Fruit fly (Drosophila melanogaster) S2 (cell line): ENCODE results near the gene CG34238.

ENCODE experiments used
- CG8478 ChIP-seq: fragments of >200 bp; optimal IDR thresholded peaks from 2 replicates; lab custom pipeline; 2018
- CTCF ChIP-seq, 2 experiments: fragments of >200 bp; optimal IDR thresholded peaks; 2 replicates each; lab custom pipeline; 2018

The CG34238 gene

dm6 chr3L:10626199-10626598 is at the start of gene CG34238:
Gene CG34238 (plus strand): TSS chr3L:10626499.
- TF ChIP-seq CTCF (optimal IDR thresholded peaks at IDR 0.05; lab: Kevin White, UChicago) (no peak), CG8478 (no peak)

- TF ChIP-seq CTCF (optimal IDR thresholded peaks at IDR 0.05; lab: Kevin White, UChicago), result no peak
- TF ChIP-seq CG8478, result no peak
Observed at dm6 chr3L:10581688-10582288, 44.5 kb upstream of the CG34238 start.

- TF ChIP-seq CTCF (optimal IDR thresholded peaks at IDR 0.05; lab: Kevin White, UChicago) (no peak), CG8478 (no peak)
Observed at dm6 chr3L:10584965-10585364, 41.3 kb upstream of the CG34238 start.

- no peak for TF ChIP-seq CG8478
- TF ChIP-seq CTCF (optimal IDR thresholded peaks at IDR 0.05; lab: Kevin White, UChicago), result no peak
Observed at dm6 chr3L:10599512-10599911, 26.8 kb upstream of the CG34238 start.

dm6 chr3L:10623476-10623875 is 2.8 kb upstream of the CG34238 start, which contains the start of gene CG42521:
Gene CG42521 (minus strand): TSS chr3L:10623576.
- TF ChIP-seq CTCF (optimal IDR thresholded peaks at IDR 0.05; lab: Kevin White, UChicago), result no peak
- TF ChIP-seq CG8478, result no peak

- TF ChIP-seq CG8478 (no peak), CTCF (optimal IDR thresholded peaks at IDR 0.05; lab: Kevin White, UChicago) (no peak)
Observed at dm6 chr3L:10625499-10625898, 800 bp upstream of the CG34238 start, which contains the start of gene CG43127. Gene CG43127 (minus strand): TSS chr3L:10625599.

- no peak for TF ChIP-seq CG8478
- no peak for TF ChIP-seq CTCF (optimal IDR thresholded peaks at IDR 0.05; lab: Kevin White, UChicago)
Observed at dm6 chr3L:10628384-10628783, 2.1 kb downstream of the CG34238 start, which contains the start of gene CG14151. Gene CG14151 (minus strand): TSS chr3L:10628484.

- TF ChIP-seq CTCF (optimal IDR thresholded peaks at IDR 0.05; lab: Kevin White, UChicago) (no peak), CG8478 (no peak)
Observed at dm6 chr3L:10629969-10630368, 3.7 kb downstream of the CG34238 start, which contains the start of gene CG42536. Gene CG42536 (minus strand): TSS chr3L:10630069.

dm6 chr3L:10630885-10631359 is 4.6 kb downstream of the CG34238 start, which contains the start of the genes CG42535, CG34001 and hay:
Gene CG42535 (minus strand): TSS chr3L:10630935.
Gene CG34001 (plus strand): TSS chr3L:10631079.
Gene hay (plus strand): TSS chr3L:10631079.
- no peak for TF ChIP-seq CG8478
- peak; percentile 24 to 36 for TF ChIP-seq CTCF (optimal IDR thresholded peaks at IDR 0.05; lab: Kevin White, UChicago)

- no peak for TF ChIP-seq CTCF (optimal IDR thresholded peaks at IDR 0.05; lab: Kevin White, UChicago)
- TF ChIP-seq CG8478, result no peak
Observed at dm6 chr3L:10637819-10638218, 11.5 kb downstream of the CG34238 start, which contains the start of gene Cnep1r2. Gene Cnep1r2 (plus strand): TSS chr3L:10638146.

dm6 chr3L:10639440-10639839 is 13.1 kb downstream of the CG34238 start, which contains the start of gene CG18628:
Gene CG18628 (plus strand): TSS chr3L:10639740.
- no peak for TF ChIP-seq CG8478
- TF ChIP-seq CTCF (optimal IDR thresholded peaks at IDR 0.05; lab: Kevin White, UChicago), result no peak

dm6 chr3L:10641589-10641988 is 15.3 kb downstream of the CG34238 start, which contains the start of gene CG14154:
Gene CG14154 (plus strand): TSS chr3L:10641889.
- TF ChIP-seq CTCF (optimal IDR thresholded peaks at IDR 0.05; lab: Kevin White, UChicago) (no peak), CG8478 (no peak)

- TF ChIP-seq CG8478 (no peak), CTCF (optimal IDR thresholded peaks at IDR 0.05; lab: Kevin White, UChicago) (no peak)
Observed at dm6 chr3L:10643228-10643627, 16.9 kb downstream of the CG34238 start, which contains the start of gene CG14153. Gene CG14153 (plus strand): TSS chr3L:10643528.

- TF ChIP-seq CTCF (optimal IDR thresholded peaks at IDR 0.05; lab: Kevin White, UChicago) (no peak), CG8478 (no peak)
Observed at dm6 chr3L:10645965-10646364, 19.7 kb downstream of the CG34238 start.

- TF ChIP-seq CTCF (optimal IDR thresholded peaks at IDR 0.05; lab: Kevin White, UChicago), result no peak
Observed at dm6 chr3L:10647158-10647557, 20.9 kb downstream of the CG34238 start.

dm6 chr3L:10648431-10648830 is 22.1 kb downstream of the CG34238 start:
- TF ChIP-seq CG8478, result no peak
- no peak for TF ChIP-seq CTCF (optimal IDR thresholded peaks at IDR 0.05; lab: Kevin White, UChicago)
